Fruit fly (Drosophila melanogaster) whole organism, prepupa: ENCODE results near the gene Reg-2.

ENCODE experiments used
- Blimp-1 ChIP-seq: fragments of 200-800 bp; sonication (Bioruptor generic); optimal IDR thresholded peaks from 3 replicates; lab custom pipeline; 2017; ENCODE audit warnings: missing biosample characterization, missing genetic modification characterization, mild to moderate bottlenecking, moderate library complexity, missing genetic modification reagents
- CG10631 ChIP-seq: fragments of 200-800 bp; sonication (Bioruptor generic); optimal IDR thresholded peaks from 2 replicates; lab custom pipeline; 2016; ENCODE audit warnings: missing biosample characterization, missing genetic modification characterization
- CG10669 ChIP-seq: fragments of 200-800 bp; sonication (Bioruptor generic); optimal IDR thresholded peaks from 3 replicates; lab custom pipeline; 2018; ENCODE audit warnings: missing biosample characterization, mild to moderate bottlenecking, missing genetic modification characterization, moderate library complexity
- CG11294 ChIP-seq: fragments of 200-800 bp; sonication (Bioruptor generic); IDR thresholded peaks from 2 replicates; pipeline ENCODE4 v1.3.6; 2022; ENCODE audit warnings: missing biosample characterization, missing genetic modification characterization
- CG11762 ChIP-seq: fragments of 200-800 bp; sonication (Bioruptor generic); optimal IDR thresholded peaks from 3 replicates; lab custom pipeline; 2016; ENCODE audit warnings: missing biosample characterization, missing genetic modification characterization; ENCODE audit not compliant: insufficient read depth
- CG11902 ChIP-seq: fragments of 200-800 bp; sonication (Bioruptor generic); optimal IDR thresholded peaks from 3 replicates; lab custom pipeline; 2016; ENCODE audit warnings: missing biosample characterization, missing genetic modification characterization
- CG15336 ChIP-seq: fragments of 200-800 bp; sonication (Bioruptor generic); IDR thresholded peaks from 2 replicates; pipeline ENCODE4 v1.3.6; 2022; ENCODE audit warnings: missing biosample characterization, missing genetic modification characterization
- CG16779 ChIP-seq: fragments of 200-800 bp; sonication (Bioruptor generic); optimal IDR thresholded peaks from 3 replicates; lab custom pipeline; 2017; ENCODE audit warnings: missing biosample characterization, mild to moderate bottlenecking, missing genetic modification characterization
- CG3032 ChIP-seq: fragments of 200-800 bp; optimal IDR thresholded peaks from 2 replicates; lab custom pipeline; 2019; ENCODE audit warnings: missing biosample characterization, mild to moderate bottlenecking, missing genetic modification characterization, moderate library complexity
- CG31627 ChIP-seq: fragments of 200-800 bp; sonication (Bioruptor generic); optimal IDR thresholded peaks from 3 replicates; lab custom pipeline; 2016; ENCODE audit warnings: missing biosample characterization, missing genetic modification characterization
- CG32006 ChIP-seq: fragments of 200-800 bp; sonication (Bioruptor generic); optimal IDR thresholded peaks from 3 replicates; lab custom pipeline; 2017; ENCODE audit warnings: missing biosample characterization, mild to moderate bottlenecking, missing genetic modification characterization
- CG3919 ChIP-seq: fragments of 200-800 bp; sonication (Bioruptor generic); optimal IDR thresholded peaks from 3 replicates; lab custom pipeline; 2016; ENCODE audit warnings: missing biosample characterization, missing genetic modification characterization
- CG4318 ChIP-seq: fragments of 200-800 bp; sonication (Bioruptor generic); optimal IDR thresholded peaks from 3 replicates; lab custom pipeline; 2017; ENCODE audit warnings: missing biosample characterization, mild to moderate bottlenecking, missing genetic modification characterization
- CG6163 ChIP-seq: fragments of 200-800 bp; sonication (Bioruptor generic); IDR thresholded peaks from 3 replicates; pipeline ENCODE4 v1.3.6; 2022; ENCODE audit warnings: missing biosample characterization, missing genetic modification characterization
- CG6276 ChIP-seq: fragments of 200-800 bp; sonication (Bioruptor generic); optimal IDR thresholded peaks from 2 replicates; lab custom pipeline; 2017; ENCODE audit warnings: missing biosample characterization, mild to moderate bottlenecking, missing genetic modification characterization
- CG6808 ChIP-seq: fragments of 200-800 bp; sonication (Bioruptor generic); optimal IDR thresholded peaks from 3 replicates; lab custom pipeline; 2017; ENCODE audit warnings: missing biosample characterization, missing genetic modification characterization, mild to moderate bottlenecking, moderate library complexity, missing genetic modification reagents
- CG7368 ChIP-seq: fragments of 200-800 bp; sonication (Bioruptor generic); optimal IDR thresholded peaks from 3 replicates; lab custom pipeline; 2016; ENCODE audit warnings: missing biosample characterization, missing genetic modification characterization
- CG8632 ChIP-seq: fragments of 200-800 bp; sonication (Bioruptor generic); optimal IDR thresholded peaks from 3 replicates; lab custom pipeline; 2016; ENCODE audit warnings: missing biosample characterization, missing genetic modification characterization
- CG9139 ChIP-seq: fragments of 200-800 bp; sonication (Bioruptor generic); optimal IDR thresholded peaks from 3 replicates; lab custom pipeline; 2017; ENCODE audit warnings: missing biosample characterization, mild to moderate bottlenecking, missing genetic modification characterization
- Eip75B ChIP-seq: fragments of 200-800 bp; sonication (Bioruptor generic); optimal IDR thresholded peaks from 3 replicates; lab custom pipeline; 2016; ENCODE audit warnings: missing biosample characterization, missing genetic modification characterization
- Eip78C ChIP-seq: fragments of 200-800 bp; sonication (Bioruptor generic); peaks from one replicate; lab custom pipeline; 2016; ENCODE audit warnings: missing biosample characterization, missing genetic modification characterization
- Eip93F ChIP-seq: fragments of 200-800 bp; sonication (Bioruptor generic); optimal IDR thresholded peaks from 2 replicates; lab custom pipeline; 2016; ENCODE audit warnings: missing biosample characterization, mild to moderate bottlenecking, missing genetic modification characterization
- Ets21C ChIP-seq: fragments of 200-800 bp; sonication (Bioruptor generic); optimal IDR thresholded peaks from 3 replicates; lab custom pipeline; 2016; ENCODE audit warnings: missing biosample characterization, missing genetic modification characterization
- Ets96B ChIP-seq: fragments of 200-800 bp; optimal IDR thresholded peaks from 2 replicates; lab custom pipeline; 2019; ENCODE audit warnings: missing biosample characterization, mild to moderate bottlenecking, missing genetic modification characterization, moderate library complexity
- Hr38 ChIP-seq: sonication (Bioruptor generic); optimal IDR thresholded peaks from 2 replicates; lab custom pipeline; 2016; ENCODE audit warnings: missing biosample characterization, missing genetic modification characterization
- Hr39 ChIP-seq: fragments of 200-800 bp; sonication (Bioruptor generic); optimal IDR thresholded peaks from 2 replicates; lab custom pipeline; 2016; ENCODE audit warnings: missing biosample characterization, missing genetic modification characterization
- Lpt ChIP-seq: fragments of 200-800 bp; sonication (Bioruptor generic); optimal IDR thresholded peaks from 3 replicates; lab custom pipeline; 2016; ENCODE audit warnings: missing biosample characterization, missing genetic modification characterization
- Met ChIP-seq: fragments of 200-800 bp; sonication (Bioruptor generic); optimal IDR thresholded peaks from 3 replicates; lab custom pipeline; 2016; ENCODE audit warnings: missing biosample characterization, missing genetic modification characterization
- OdsH ChIP-seq: fragments of 200-800 bp; sonication (Bioruptor generic); optimal IDR thresholded peaks from 3 replicates; lab custom pipeline; 2016; ENCODE audit warnings: missing biosample characterization, missing genetic modification characterization
- Smox ChIP-seq: fragments of 200-800 bp; sonication (Bioruptor generic); optimal IDR thresholded peaks from 3 replicates; lab custom pipeline; 2016; ENCODE audit warnings: missing biosample characterization, missing genetic modification characterization
- Sox102F ChIP-seq: fragments of 200-800 bp; sonication (Bioruptor generic); optimal IDR thresholded peaks from 2 replicates; lab custom pipeline; 2016; ENCODE audit warnings: missing biosample characterization, mild to moderate bottlenecking, missing genetic modification characterization
- acj6 ChIP-seq: fragments of 200-800 bp; sonication (Bioruptor generic); optimal IDR thresholded peaks from 3 replicates; lab custom pipeline; 2016; ENCODE audit warnings: missing biosample characterization, missing genetic modification characterization
- dac ChIP-seq: fragments of 200-800 bp; sonication (Bioruptor generic); optimal IDR thresholded peaks from 2 replicates; lab custom pipeline; 2017; ENCODE audit warnings: missing biosample characterization, mild to moderate bottlenecking, missing genetic modification characterization
- dsx ChIP-seq: fragments of 200-800 bp; optimal IDR thresholded peaks from 3 replicates; lab custom pipeline; 2019; ENCODE audit warnings: missing biosample characterization, mild to moderate bottlenecking, missing genetic modification characterization, moderate library complexity; ENCODE audit not compliant: poor library complexity, severe bottlenecking
- fd59A ChIP-seq: fragments of 200-800 bp; sonication (Bioruptor generic); optimal IDR thresholded peaks from 2 replicates; lab custom pipeline; 2017; ENCODE audit warnings: missing biosample characterization, mild to moderate bottlenecking, missing genetic modification characterization, missing genetic modification reagents
- fkh ChIP-seq: fragments of 200-800 bp; sonication (Bioruptor generic); optimal IDR thresholded peaks from 3 replicates; lab custom pipeline; 2017; ENCODE audit warnings: missing biosample characterization, mild to moderate bottlenecking, missing genetic modification characterization, moderate library complexity
- lz ChIP-seq: fragments of 200-800 bp; sonication (Bioruptor generic); optimal IDR thresholded peaks from 3 replicates; lab custom pipeline; 2016; ENCODE audit warnings: missing biosample characterization, missing genetic modification characterization
- net ChIP-seq: fragments of 200-800 bp; sonication (Bioruptor generic); optimal IDR thresholded peaks from 3 replicates; lab custom pipeline; 2016; ENCODE audit warnings: missing biosample characterization, missing genetic modification characterization
- pdm3 ChIP-seq: fragments of 200-800 bp; sonication (Bioruptor generic); optimal IDR thresholded peaks from 3 replicates; lab custom pipeline; 2016; ENCODE audit warnings: missing biosample characterization, missing genetic modification characterization
- salr ChIP-seq, 2 experiments: fragments of 200-800 bp; sonication (Bioruptor generic); optimal IDR thresholded peaks; 3 replicates each; lab custom pipeline; 2016 to 2018; ENCODE audit warnings: missing biosample characterization in 2 of 2, missing genetic modification characterization in 2 of 2, mild to moderate bottlenecking in 1 of 2
- svp ChIP-seq: fragments of 200-800 bp; sonication (Bioruptor generic); peaks from one replicate; lab custom pipeline; 2016; ENCODE audit warnings: missing biosample characterization, missing genetic modification characterization
- topi ChIP-seq: fragments of 200-800 bp; sonication (Bioruptor generic); optimal IDR thresholded peaks from 3 replicates; lab custom pipeline; 2016; ENCODE audit warnings: missing biosample characterization, missing genetic modification characterization
- vri ChIP-seq: fragments of 200-800 bp; sonication (Bioruptor generic); optimal IDR thresholded peaks from 3 replicates; lab custom pipeline; 2016; ENCODE audit warnings: missing biosample characterization, mild to moderate bottlenecking, missing genetic modification characterization

Gene Reg-2

DNA sequence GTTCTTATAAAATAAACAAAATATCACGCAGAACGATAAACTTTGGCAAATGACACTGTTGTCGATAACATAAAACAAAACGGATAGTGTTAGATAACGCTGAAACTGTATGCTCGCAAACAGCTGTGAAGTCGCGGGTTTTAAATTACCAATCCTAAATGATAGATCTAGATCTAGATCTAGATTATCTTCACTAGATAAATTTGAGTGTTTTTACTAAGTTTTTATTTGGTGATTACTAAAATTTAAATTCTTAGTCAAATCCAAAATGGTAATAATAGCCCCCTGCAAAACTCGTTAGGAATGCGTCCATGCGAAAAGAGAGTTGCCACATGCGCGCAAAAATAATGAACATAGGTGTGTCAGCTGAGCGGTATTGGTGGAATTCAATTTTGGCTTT is 47.6 kb upstream of the Reg-2 start, which contains the start of the genes MED30 and Rev1 (continued):
- TF ChIP-seq topi (GFP tag; lab: Kevin White, UChicago) (peak; percentile 92), CG11762 (GFP tag; lab: Kevin White, UChicago) (peak; percentile 92), Eip78C (GFP tag; lab: Kevin White, UChicago) (peak; percentile 97), dac (GFP tag; lab: Kevin White, UChicago) (peak; percentile 85), fkh (GFP tag; lab: Kevin White, UChicago) (peak; percentile 79), svp (GFP tag; lab: Kevin White, UChicago) (peak; percentile 97), CG10631 (peak; percentile 97), CG3919 (peak; percentile 97), CG15336 (peak; percentile 87), CG4318 (GFP tag; lab: Kevin White, UChicago) (no peak), vri (peak; percentile 90), CG32006 (peak; percentile 86), CG9139 (GFP tag; lab: Kevin White, UChicago) (peak; percentile 46), Ets96B (tag; lab: Kevin White, UChicago) (peak; percentile 88)
- TF ChIP-seq, all 60 proteins: peak for 59

DNA sequence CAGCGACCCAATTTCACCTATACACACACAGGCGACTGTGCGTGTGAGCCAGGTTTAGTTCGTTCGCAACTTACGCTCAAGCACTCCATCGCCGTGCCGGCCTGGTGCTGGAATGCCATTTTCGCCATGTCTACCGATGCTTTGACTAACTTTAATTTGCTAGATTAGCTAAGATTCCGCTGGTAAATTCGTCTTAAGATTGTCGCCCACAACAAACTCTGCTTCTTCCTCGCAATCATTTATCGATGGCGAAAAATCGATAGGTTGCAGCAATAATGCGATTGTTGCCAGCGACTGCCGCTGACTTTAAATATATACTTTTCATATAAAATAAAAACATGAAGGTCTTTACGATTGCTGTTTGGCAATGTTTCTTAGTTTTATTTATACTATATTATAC is 46.3 kb upstream of the Reg-2 start, which contains the start of gene CG3402:
Gene CG3402 (minus strand): TSS at position 245 of the 400 bp plus-strand sequence.
- no peak for TF ChIP-seq CG10631
- TF ChIP-seq Met (GFP tag; lab: Kevin White, UChicago) = no peak
- TF ChIP-seq CG16779 (tag; lab: Kevin White, UChicago) = no peak
- TF ChIP-seq acj6 = no peak
- 0 out of 3 replicates have a peak, but pooled peaks have one; percentile 8 for TF ChIP-seq CG6163 (GFP tag; lab: Robert Waterston, UW)
- peak; percentile 22 for TF ChIP-seq Eip78C (GFP tag; lab: Kevin White, UChicago)
- no peak for TF ChIP-seq CG3032 (tag; lab: Kevin White, UChicago)
- no peak for TF ChIP-seq CG6808
- TF ChIP-seq Smox (GFP tag; lab: Kevin White, UChicago) = no peak
- no peak for TF ChIP-seq CG31627 (GFP tag; lab: Kevin White, UChicago)
- TF ChIP-seq fkh (GFP tag; lab: Kevin White, UChicago) = no peak
- peak; percentile 63 for TF ChIP-seq svp (GFP tag; lab: Kevin White, UChicago)
- no peak for TF ChIP-seq CG7368
- TF ChIP-seq topi (GFP tag; lab: Kevin White, UChicago) = no peak
- TF ChIP-seq Ets21C (GFP tag; lab: Kevin White, UChicago) = no peak

DNA sequence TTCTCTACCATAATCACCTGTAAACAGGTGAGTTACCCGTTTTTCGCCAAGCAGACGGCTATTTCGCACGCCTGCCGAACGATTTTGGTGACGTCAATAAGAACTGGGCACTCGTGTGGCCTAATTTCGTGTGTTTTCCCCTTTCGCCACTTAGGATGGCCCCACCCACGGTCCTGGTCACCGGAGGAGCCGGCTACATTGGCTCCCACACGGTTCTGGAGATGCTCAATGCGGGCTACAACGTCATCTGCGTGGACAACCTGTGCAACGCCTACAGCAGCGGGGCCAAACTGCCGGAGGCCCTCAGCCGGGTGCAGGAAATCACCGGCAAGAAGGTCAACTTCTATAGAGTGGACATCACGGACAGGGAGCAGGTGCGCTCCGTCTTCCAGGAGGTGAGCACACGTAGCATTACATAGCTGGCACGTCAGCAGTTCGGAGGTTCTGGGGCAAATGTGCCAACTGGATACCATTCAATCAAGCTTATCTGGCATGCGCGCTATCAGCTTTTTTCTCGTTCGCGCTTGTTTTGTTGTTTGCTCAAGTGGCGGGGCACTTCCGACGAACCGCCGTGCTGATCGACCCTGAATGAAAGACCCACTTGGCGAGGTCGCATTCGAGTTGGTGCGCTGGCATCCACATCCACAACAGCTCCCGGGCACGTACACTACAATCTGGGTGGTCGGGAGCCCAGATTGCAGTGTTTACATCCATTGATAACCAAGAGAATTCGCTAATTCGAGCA is 42.8 kb upstream of the Reg-2 start:
- TF ChIP-seq topi (GFP tag; lab: Kevin White, UChicago) (no peak), CG15336 (no peak), vri (no peak), salr (GFP tag; optimal IDR thresholded peaks at IDR 0.05; lab: Kevin White, UChicago) (no peak), CG3032 (tag; lab: Kevin White, UChicago) (no peak), OdsH (no peak), svp (GFP tag; lab: Kevin White, UChicago) (peak; percentile 68), CG11294 (GFP tag; lab: Robert Waterston, UW) (no peak), Eip78C (GFP tag; lab: Kevin White, UChicago) (peak; percentile 17), CG10669 (GFP tag; lab: Kevin White, UChicago) (no peak), CG31627 (GFP tag; lab: Kevin White, UChicago) (no peak), net (GFP tag; lab: Kevin White, UChicago) (no peak), Sox102F (GFP tag; lab: Kevin White, UChicago) (no peak), CG32006 (no peak), dsx (GFP tag; lab: Kevin White, UChicago) (no peak), CG4318 (GFP tag; lab: Kevin White, UChicago) (no peak), fkh (GFP tag; lab: Kevin White, UChicago) (peak; percentile 62), Blimp-1 (no peak), fd59A (GFP tag; lab: Kevin White, UChicago) (no peak), lz (GFP tag; lab: Kevin White, UChicago) (no peak), Ets21C (GFP tag; lab: Kevin White, UChicago) (no peak), Hr38 (GFP tag; lab: Kevin White, UChicago) (no peak), pdm3 (GFP tag; lab: Kevin White, UChicago) (no peak), CG3919 (no peak), CG11902 (GFP tag; lab: Kevin White, UChicago) (no peak), Lpt (no peak), CG6276 (GFP tag; lab: Kevin White, UChicago) (no peak), CG9139 (GFP tag; lab: Kevin White, UChicago) (no peak), Met (GFP tag; lab: Kevin White, UChicago) (no peak), CG8632 (GFP tag; lab: Kevin White, UChicago) (no peak), Smox (GFP tag; lab: Kevin White, UChicago) (no peak), CG11762 (GFP tag; lab: Kevin White, UChicago) (no peak), Eip75B (no peak), Hr39 (GFP tag; lab: Kevin White, UChicago) (no peak), CG6163 (GFP tag; lab: Robert Waterston, UW) (0 out of 3 replicates have a peak, but pooled peaks have one; percentile 22), Eip93F (GFP tag; lab: Kevin White, UChicago) (no peak)
- TF ChIP-seq, all 60 proteins: peak for 4
